Fruit fly (Drosophila melanogaster): Measurements from ENCODE around the gene otu.

The otu gene

DNA sequence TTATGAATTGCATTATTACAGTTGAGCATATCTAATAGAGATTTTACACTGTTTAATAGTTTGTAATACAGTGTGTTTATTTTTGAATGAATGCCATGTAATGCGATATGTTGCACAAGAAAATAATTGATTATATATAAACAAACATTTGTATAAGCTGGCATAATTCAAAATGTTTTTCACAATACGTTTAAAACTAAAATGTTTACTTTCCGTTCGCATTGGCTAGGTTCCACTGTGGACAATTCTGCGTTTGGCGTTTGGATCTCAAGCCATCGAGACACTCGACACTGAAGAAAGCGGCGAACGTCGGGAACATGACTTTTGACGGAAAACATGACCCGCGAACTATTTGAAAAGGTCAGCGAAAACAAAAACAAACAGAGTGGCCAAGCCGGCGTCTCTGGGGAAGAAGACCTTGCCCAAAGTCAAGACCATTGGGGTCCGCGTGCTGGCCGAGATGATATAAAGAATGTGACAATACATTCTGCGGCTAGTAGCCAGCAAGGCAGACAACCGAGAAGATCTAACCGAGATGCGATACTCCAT, 15.9 kb downstream of the otu start, which contains the start of gene Cp7Fb:
Cp7Fb (plus strand) TSS at position 499 of the 549 bp plus-strand sequence.
- no peak for TF ChIP-seq Hr38 (GFP tag; optimal IDR thresholded peaks at IDR 0.05)

DNA sequence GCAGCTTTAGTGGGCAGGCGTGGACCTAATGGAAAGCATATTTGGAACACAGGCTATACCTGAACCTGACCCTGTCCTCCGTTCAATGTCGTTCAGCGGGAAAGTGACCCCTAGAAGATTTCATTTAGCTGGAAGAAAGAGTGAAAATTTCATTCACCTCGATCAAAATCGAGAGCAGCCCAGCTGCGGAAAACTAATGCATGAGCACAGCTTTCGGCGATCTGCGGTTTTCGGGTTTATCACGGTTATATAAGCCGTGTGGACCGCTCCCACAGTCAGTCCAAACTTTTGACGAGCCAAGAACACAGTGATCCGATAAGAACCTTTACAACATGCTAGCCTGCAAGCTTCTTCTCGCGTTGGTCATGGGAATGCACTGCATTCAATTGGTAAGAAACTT, 18.7 kb downstream of the otu start, which contains the start of gene Cp7Fa:
Cp7Fa (plus strand) TSS at position 301 of the 400 bp plus-strand sequence.
- no peak for TF ChIP-seq Hr38 (GFP tag; optimal IDR thresholded peaks at IDR 0.05)
- no peak for TF ChIP-seq Blimp-1 (GFP tag; optimal IDR thresholded peaks at IDR 0.05)
- no peak for TF ChIP-seq Hr39 (GFP tag; optimal IDR thresholded peaks at IDR 0.05)
- TF ChIP-seq CG3032 (tag; optimal IDR thresholded peaks at IDR 0.05), result no peak
- no peak for TF ChIP-seq OdsH (GFP tag; optimal IDR thresholded peaks at IDR 0.05)
- TF ChIP-seq CG15336 (GFP tag; IDR thresholded peaks at IDR 0.05), result no peak
- TF ChIP-seq CG10669 (GFP tag; optimal IDR thresholded peaks at IDR 0.05), result no peak
- no peak for TF ChIP-seq CG8119 (GFP tag; IDR thresholded peaks at IDR 0.05)
- no peak for TF ChIP-seq Ets21C (GFP tag; optimal IDR thresholded peaks at IDR 0.05)
- no peak for TF ChIP-seq acj6 (GFP tag; optimal IDR thresholded peaks at IDR 0.05)
- TF ChIP-seq CG7368 (GFP tag; optimal IDR thresholded peaks at IDR 0.05), result no peak
- no peak for TF ChIP-seq CG34406 (GFP tag; optimal IDR thresholded peaks at IDR 0.05)
- TF ChIP-seq CG16779 (tag; optimal IDR thresholded peaks at IDR 0.05), result no peak
- no peak for TF ChIP-seq CG8319 (GFP tag; optimal IDR thresholded peaks at IDR 0.05)
- TF ChIP-seq CG6808 (GFP tag; optimal IDR thresholded peaks at IDR 0.05), result no peak
- no peak for TF ChIP-seq CG9139 (GFP tag; optimal IDR thresholded peaks at IDR 0.05)

DNA sequence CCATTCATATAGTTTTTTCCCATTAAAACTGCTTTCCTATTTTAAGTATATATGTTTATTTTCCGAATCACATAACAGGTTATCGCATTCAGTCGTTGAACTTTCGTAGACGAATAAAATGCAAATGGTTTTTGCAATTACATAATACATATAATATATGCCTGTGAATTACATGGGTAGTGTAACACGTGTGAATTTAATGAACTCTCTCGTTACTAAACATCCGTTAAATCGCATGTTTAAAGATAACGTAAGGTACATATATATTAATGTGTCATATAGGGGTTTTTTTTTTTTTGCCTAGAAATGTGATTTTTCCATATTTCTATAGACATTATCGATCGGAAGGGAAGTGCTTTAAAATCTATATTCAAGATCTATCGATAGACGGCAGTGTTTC, 19.7 kb downstream of the otu start:
- TF ChIP-seq CG9139 (GFP tag; optimal IDR thresholded peaks at IDR 0.05) (no peak), Eip78C (GFP tag) (no peak), topi (GFP tag; optimal IDR thresholded peaks at IDR 0.05) (no peak), Blimp-1 (GFP tag; optimal IDR thresholded peaks at IDR 0.05) (no peak), Eip93F (GFP tag; optimal IDR thresholded peaks at IDR 0.05) (no peak), CG11902 (GFP tag; optimal IDR thresholded peaks at IDR 0.05) (no peak), Eip75B (GFP tag; optimal IDR thresholded peaks at IDR 0.05) (no peak), spab (GFP tag; optimal IDR thresholded peaks at IDR 0.05) (no peak), Smox (GFP tag; optimal IDR thresholded peaks at IDR 0.05) (no peak), Gug (GFP tag; IDR thresholded peaks at IDR 0.05) (no peak), CG8119 (GFP tag; IDR thresholded peaks at IDR 0.05) (no peak), acj6 (GFP tag; optimal IDR thresholded peaks at IDR 0.05) (no peak), CG8632 (GFP tag; optimal IDR thresholded peaks at IDR 0.05) (no peak), CG31627 (GFP tag; optimal IDR thresholded peaks at IDR 0.05) (no peak), CG10631 (GFP tag; optimal IDR thresholded peaks at IDR 0.05) (no peak)

DNA sequence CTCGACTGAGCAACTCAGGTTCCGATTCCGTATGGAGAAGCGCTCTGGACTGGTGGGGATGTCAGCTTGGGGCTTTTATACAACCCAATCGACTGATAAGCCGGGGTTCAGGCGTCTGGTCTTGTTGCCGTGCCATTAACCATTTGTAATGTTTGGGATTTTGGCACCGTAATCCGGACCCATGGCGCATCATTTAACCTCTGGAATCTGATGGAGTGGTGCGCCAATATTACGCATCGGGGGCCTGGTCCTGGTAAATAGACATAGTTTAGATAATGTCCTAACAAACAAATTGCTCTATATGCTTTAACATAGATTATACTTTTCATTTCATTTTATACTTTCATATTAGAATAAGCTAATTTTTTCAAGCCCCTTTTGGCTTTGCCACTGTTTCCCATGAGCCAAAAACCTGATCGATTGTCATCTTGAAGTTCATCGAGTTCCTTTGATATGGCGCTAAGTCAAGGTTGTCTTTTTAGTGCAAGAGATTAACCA, 20.3 kb downstream of the otu start, which contains the start of gene CG12116:
CG12116 (minus strand) TSS at position 51 of the 498 bp plus-strand sequence.
- TF ChIP-seq fd85E (GFP tag; optimal IDR thresholded peaks at IDR 0.05) (no peak), Smox (GFP tag; optimal IDR thresholded peaks at IDR 0.05) (peak; percentile 18), Eip75B (GFP tag; optimal IDR thresholded peaks at IDR 0.05) (no peak), Hr39 (GFP tag; optimal IDR thresholded peaks at IDR 0.05) (peak; percentile 24), CG31627 (GFP tag; optimal IDR thresholded peaks at IDR 0.05) (peak; percentile 7), Sox102F (GFP tag; optimal IDR thresholded peaks at IDR 0.05) (peak; percentile 18), svp (GFP tag) (peak; percentile 98), Met (GFP tag; optimal IDR thresholded peaks at IDR 0.05) (peak; percentile 13)

DNA sequence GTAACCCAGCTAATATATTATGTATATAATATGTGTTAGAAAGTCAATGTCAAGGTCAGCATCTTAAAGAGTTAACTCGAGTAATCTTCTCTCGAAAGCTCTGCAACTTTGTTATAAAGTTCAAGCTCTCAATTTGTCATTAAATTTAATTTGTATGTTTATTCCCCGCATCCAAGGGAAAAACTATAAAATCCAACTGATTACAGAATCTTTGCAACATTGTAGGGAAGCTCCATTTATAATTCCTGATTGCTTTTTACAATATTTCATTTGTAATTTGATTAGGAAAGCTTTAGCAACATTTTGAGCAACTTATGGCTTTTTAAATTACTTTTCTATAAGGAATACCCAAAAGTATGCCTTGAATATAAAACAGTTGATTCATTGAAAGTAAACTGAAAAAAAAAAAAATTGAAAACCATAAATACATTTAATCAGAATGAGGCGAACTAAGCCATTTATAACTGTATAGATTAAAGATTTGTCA, 22.6 kb downstream of the otu start:
- TF ChIP-seq Eip78C (GFP tag) (peak; percentile 4), dsx (GFP tag; optimal IDR thresholded peaks at IDR 0.05; ENCODE audit: poor library complexity, severe bottlenecking) (peak; percentile 97), Eip93F (GFP tag; optimal IDR thresholded peaks at IDR 0.05) (no peak), topi (GFP tag; optimal IDR thresholded peaks at IDR 0.05) (no peak)
